Worm (Caenorhabditis elegans) whole organism, young adult: ENCODE measurements around the gene C36E8.4.

Experiments
- B0019.2 ChIP-seq: fragments of 200-800 bp; sonication (Bioruptor generic); conservative IDR thresholded peaks from 2 replicates; pipeline ENCODE4 v1.3.6; 2022; ENCODE audit warnings: missing genetic modification reagents, missing genetic modification characterization, missing compliant biosample characterization
- F10E7.11 ChIP-seq: sonication (generic microtip); optimal IDR thresholded peaks from 2 replicates; lab custom pipeline; 2017; ENCODE audit warnings: mild to moderate bottlenecking, missing genetic modification characterization, moderate library complexity, missing compliant biosample characterization
- F49E8.2 ChIP-seq: sonication (generic microtip); optimal IDR thresholded peaks from 3 replicates; lab custom pipeline; 2017; ENCODE audit warnings: missing genetic modification characterization, mild to moderate bottlenecking, missing compliant biosample characterization, antibody characterized with exemption, moderate library complexity; ENCODE audit not compliant: insufficient read depth
- F52B5.7 ChIP-seq: sonication (generic microtip); optimal IDR thresholded peaks from 2 replicates; lab custom pipeline; 2016; ENCODE audit warnings: mild to moderate bottlenecking, missing genetic modification characterization, missing compliant biosample characterization
- F55B11.4 ChIP-seq: sonication (generic microtip); optimal IDR thresholded peaks from 2 replicates; lab custom pipeline; 2016; ENCODE audit warnings: missing compliant biosample characterization, missing genetic modification characterization, borderline replicate concordance; ENCODE audit not compliant: insufficient read depth
- K12H6.12 ChIP-seq: fragments of 200-800 bp; sonication (Bioruptor generic); optimal IDR thresholded peaks from 2 replicates; lab custom pipeline; 2018; ENCODE audit warnings: mild to moderate bottlenecking, missing genetic modification characterization, missing compliant biosample characterization
- T07F8.4 ChIP-seq: sonication (generic microtip); optimal IDR thresholded peaks from 2 replicates; lab custom pipeline; 2016; ENCODE audit warnings: mild to moderate bottlenecking, missing genetic modification characterization, moderate library complexity, missing compliant biosample characterization
- Y53F4B.3 ChIP-seq: fragments of 200-800 bp; sonication (Bioruptor generic); IDR thresholded peaks from 2 replicates; pipeline ENCODE4 v1.3.6; 2022; ENCODE audit warnings: missing genetic modification reagents, missing genetic modification characterization, missing compliant biosample characterization
- attf-6 ChIP-seq: fragments of 200-800 bp; sonication (Bioruptor generic); IDR thresholded peaks from 2 replicates; pipeline ENCODE4 v1.3.6; 2022; ENCODE audit warnings: missing genetic modification reagents, missing genetic modification characterization, missing compliant biosample characterization
- bed-1 ChIP-seq: fragments of 200-800 bp; sonication (Bioruptor generic); IDR thresholded peaks from 2 replicates; pipeline ENCODE4 v1.3.6; 2022; ENCODE audit warnings: missing genetic modification reagents, missing genetic modification characterization, missing compliant biosample characterization
- ccch-3 ChIP-seq: fragments of 200-800 bp; sonication (Bioruptor generic); optimal IDR thresholded peaks from 2 replicates; lab custom pipeline; 2018; ENCODE audit warnings: mild to moderate bottlenecking, missing genetic modification characterization, missing compliant biosample characterization
- dox-1 ChIP-seq: fragments of 200-800 bp; sonication (Bioruptor generic); IDR thresholded peaks from 2 replicates; pipeline ENCODE4 v1.3.6; 2022; ENCODE audit warnings: missing genetic modification reagents, missing genetic modification characterization, missing compliant biosample characterization
- dpff-1 ChIP-seq: sonication (generic microtip); optimal IDR thresholded peaks from 2 replicates; lab custom pipeline; 2017; ENCODE audit warnings: mild to moderate bottlenecking, missing genetic modification characterization, missing compliant biosample characterization
- egrh-3 ChIP-seq: fragments of 200-800 bp; sonication (Bioruptor generic); IDR thresholded peaks from 2 replicates; pipeline ENCODE4 v1.3.6; 2022; ENCODE audit warnings: missing genetic modification reagents, missing genetic modification characterization, missing compliant biosample characterization
- ets-4 ChIP-seq: fragments of 200-800 bp; sonication (Bioruptor generic); optimal IDR thresholded peaks from 2 replicates; lab custom pipeline; 2018; ENCODE audit warnings: mild to moderate bottlenecking, missing genetic modification characterization, missing compliant biosample characterization
- gei-17 ChIP-seq: fragments of 200-800 bp; sonication (Bioruptor generic); optimal IDR thresholded peaks from 2 replicates; lab custom pipeline; 2018; ENCODE audit warnings: mild to moderate bottlenecking, missing genetic modification characterization, missing compliant biosample characterization
- hlh-26 ChIP-seq: fragments of 200-800 bp; sonication (Bioruptor generic); conservative IDR thresholded peaks from 2 replicates; pipeline ENCODE4 v1.3.6; 2022; ENCODE audit warnings: missing genetic modification reagents, missing genetic modification characterization, missing compliant biosample characterization
- hmg-1.2 ChIP-seq: fragments of 200-800 bp; sonication (Bioruptor generic); IDR thresholded peaks from 2 replicates; pipeline ENCODE4 v1.3.6; 2022; ENCODE audit warnings: missing genetic modification reagents, missing genetic modification characterization, missing compliant biosample characterization
- hmg-20 ChIP-seq: fragments of 200-800 bp; sonication (Bioruptor generic); IDR thresholded peaks from 2 replicates; pipeline ENCODE4 v1.3.6; 2022; ENCODE audit warnings: missing genetic modification reagents, missing genetic modification characterization, missing compliant biosample characterization
- hsf-1 ChIP-seq: fragments of 200-800 bp; sonication (Bioruptor generic); IDR thresholded peaks from 2 replicates; pipeline ENCODE4 v1.3.6; 2022; ENCODE audit warnings: missing genetic modification reagents, missing genetic modification characterization, missing compliant biosample characterization
- let-526 ChIP-seq: fragments of 200-800 bp; sonication (Bioruptor generic); IDR thresholded peaks from 2 replicates; pipeline ENCODE4 v1.3.6; 2022; ENCODE audit warnings: missing genetic modification reagents, missing genetic modification characterization, missing compliant biosample characterization
- lsy-27 ChIP-seq: sonication (generic microtip); optimal IDR thresholded peaks from 2 replicates; lab custom pipeline; 2017; ENCODE audit warnings: missing genetic modification characterization, mild to moderate bottlenecking, missing compliant biosample characterization, antibody characterized with exemption, missing genotype, borderline replicate concordance; ENCODE audit not compliant: insufficient read depth
- madf-3 ChIP-seq: fragments of 200-800 bp; sonication (Bioruptor generic); IDR thresholded peaks from 2 replicates; pipeline ENCODE4 v1.3.6; 2022; ENCODE audit warnings: missing genetic modification reagents, missing genetic modification characterization, missing compliant biosample characterization
- madf-6 ChIP-seq: fragments of 200-800 bp; sonication (Bioruptor generic); IDR thresholded peaks from 2 replicates; pipeline ENCODE4 v1.3.6; 2022; ENCODE audit warnings: missing genetic modification reagents, missing genetic modification characterization, missing compliant biosample characterization
- mcd-1 ChIP-seq: fragments of 200-800 bp; sonication (Bioruptor generic); IDR thresholded peaks from 2 replicates; pipeline ENCODE4 v1.3.6; 2022; ENCODE audit warnings: missing genetic modification reagents, missing genetic modification characterization, missing compliant biosample characterization
- mxl-1 ChIP-seq: sonication (generic microtip); optimal IDR thresholded peaks from 2 replicates; lab custom pipeline; 2016; ENCODE audit warnings: missing genetic modification characterization, missing compliant biosample characterization
- nfya-1 ChIP-seq: sonication (generic microtip); optimal IDR thresholded peaks from 2 replicates; lab custom pipeline; 2017; ENCODE audit warnings: antibody characterized with exemption, missing compliant biosample characterization, missing genetic modification characterization, borderline replicate concordance; ENCODE audit not compliant: insufficient read depth
- nfyb-1 ChIP-seq: fragments of 200-800 bp; sonication (Bioruptor generic); IDR thresholded peaks from 2 replicates; pipeline ENCODE4 v1.3.6; 2022; ENCODE audit warnings: missing genetic modification reagents, missing genetic modification characterization, missing compliant biosample characterization
- rec-8 ChIP-seq, 2 experiments: sonication (generic microtip); optimal IDR thresholded peaks; 2 replicates each; lab custom pipeline; 2016; ENCODE audit warnings: mild to moderate bottlenecking in 2 of 2, missing genetic modification characterization in 2 of 2, missing genetic modification reagents in 2 of 2, missing genotype in 2 of 2, missing biosample characterization in 1 of 2, missing compliant biosample characterization in 1 of 2, moderate library complexity in 1 of 2
- rpc-1 ChIP-seq, 2 experiments: fragments of 150-350 bp in 1 of 2; sonication (generic microtip) in 1 of 2; optimal IDR thresholded peaks; 2 replicates each; lab custom pipeline; 2014 to 2018; ENCODE audit warnings: missing biosample characterization in 1 of 2, missing genetic modification characterization in 1 of 2, missing genetic modification reagents in 1 of 2, missing genotype in 1 of 2
- snpc-1.3 ChIP-seq: sonication (generic microtip); optimal IDR thresholded peaks from 2 replicates; lab custom pipeline; 2017; ENCODE audit warnings: missing genetic modification characterization, mild to moderate bottlenecking, missing compliant biosample characterization, antibody characterized with exemption, moderate library complexity, missing genotype, missing genetic modification reagents; ENCODE audit not compliant: insufficient read depth
- snpc-4 ChIP-seq, 5 experiments: fragments of 150-350 bp in 1 of 5; sonication (generic microtip) in 4 of 5; optimal IDR thresholded peaks; 2 replicates each; lab custom pipeline; 2014 to 2018; ENCODE audit warnings: missing genetic modification characterization in 5 of 5, missing biosample characterization in 3 of 5, antibody characterized with exemption in 2 of 5, mild to moderate bottlenecking in 2 of 5, missing compliant biosample characterization in 2 of 5, missing genotype in 2 of 5, moderate library complexity in 2 of 5, missing genetic modification reagents in 1 of 5
- tbp1 ChIP-seq: fragments of 200-800 bp; sonication (Bioruptor generic); optimal IDR thresholded peaks from 2 replicates; lab custom pipeline; 2018; ENCODE audit warnings: mild to moderate bottlenecking, missing genetic modification characterization, missing compliant biosample characterization
- zim-3 ChIP-seq: sonication (generic microtip); optimal IDR thresholded peaks from 2 replicates; lab custom pipeline; 2017; ENCODE audit warnings: mild to moderate bottlenecking, missing genetic modification characterization, moderate library complexity, missing compliant biosample characterization
- ztf-26 ChIP-seq: sonication (generic microtip); optimal IDR thresholded peaks from 2 replicates; lab custom pipeline; 2017; ENCODE audit warnings: missing genetic modification characterization, missing compliant biosample characterization

The C36E8.4 gene

DNA sequence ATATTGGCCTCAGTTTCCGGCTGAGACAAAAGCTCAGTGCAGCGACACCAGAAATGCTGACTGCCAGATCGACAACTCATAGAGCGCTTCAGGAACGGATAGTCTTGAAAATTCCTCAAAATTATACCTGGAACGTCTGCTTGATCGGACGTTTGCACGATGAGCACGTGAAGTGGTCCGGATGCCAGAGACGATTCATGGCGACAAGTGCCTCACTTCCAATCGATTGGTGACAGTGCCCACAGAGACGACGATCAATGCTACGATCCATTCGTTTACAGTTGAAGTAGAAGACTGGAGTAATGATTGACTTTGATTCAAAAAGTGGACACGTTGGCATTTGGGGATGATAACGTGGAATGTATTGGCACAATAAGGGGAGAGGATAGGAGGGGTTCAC, 25.8 kb upstream of the C36E8.4 start, which contains the start of gene Y1A5A.1:
Gene Y1A5A.1, minus strand, starts transcription at position 294 of the 400 bp plus-strand sequence.
- no peak for TF ChIP-seq lsy-27 (tag; lab: Kevin White, UChicago)
- no peak for TF ChIP-seq rpc-1 (optimal IDR thresholded peaks at IDR 0.05; lab: Kevin White, UChicago)
- peak; percentile 15 for TF ChIP-seq rpc-1 (tag; optimal IDR thresholded peaks at IDR 0.05; lab: Kevin White, UChicago)

DNA sequence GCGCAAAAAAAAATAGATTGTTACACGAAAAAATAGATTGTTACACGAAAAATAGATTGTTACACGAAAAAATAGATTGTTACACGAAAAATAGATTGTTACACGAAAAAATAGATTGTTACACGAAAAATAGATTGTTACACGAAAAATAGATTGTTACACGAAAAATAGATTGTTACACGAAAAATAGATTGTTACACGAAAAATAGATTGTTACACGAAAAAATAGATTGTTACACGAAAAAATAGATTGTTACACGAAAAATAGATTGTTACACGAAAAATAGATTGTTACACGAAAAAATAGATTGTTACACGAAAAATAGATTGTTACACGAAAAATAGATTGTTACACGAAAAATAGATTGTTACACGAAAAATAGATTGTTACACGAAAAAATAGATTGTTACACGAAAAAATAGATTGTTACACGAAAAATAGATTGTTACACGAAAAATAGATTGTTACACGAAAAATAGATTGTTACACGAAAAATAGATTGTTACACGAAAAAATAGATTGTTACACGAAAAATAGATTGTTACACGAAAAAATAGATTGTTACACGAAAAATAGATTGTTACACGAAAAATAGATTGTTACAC, 25.0 kb upstream of the C36E8.4 start:
- TF ChIP-seq Y53F4B.3 (GFP tag; lab: Robert Waterston, UW) (peak; percentile 60; the same call in 1 of the 2 replicates), egrh-3 (GFP tag; lab: Robert Waterston, UW) (peak; percentile 94)

DNA sequence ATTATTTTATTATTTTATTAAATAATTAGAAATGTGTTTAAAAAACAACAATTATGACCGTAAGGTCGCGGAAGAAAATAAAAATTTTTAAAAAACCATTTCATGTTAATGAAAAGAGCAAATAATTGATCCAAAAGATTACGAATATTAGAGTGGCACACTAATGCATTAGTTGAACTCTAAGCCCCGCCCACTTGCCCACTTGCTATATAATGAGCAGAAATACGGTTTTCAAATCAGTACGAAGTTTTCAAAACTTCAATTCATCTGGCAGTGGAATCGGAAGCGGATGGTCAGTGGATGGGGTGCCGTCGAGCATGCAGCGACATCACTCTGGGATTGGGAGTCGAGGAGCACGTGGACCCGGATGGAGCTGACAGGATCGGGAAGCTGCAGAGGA, 24.4 kb upstream of the C36E8.4 start, which contains the start of gene C36E8.6:
Gene C36E8.6, plus strand, starts transcription at position 301 of the 400 bp plus-strand sequence.
- TF ChIP-seq nfyb-1 = no peak
- TF ChIP-seq Y53F4B.3 (GFP tag; lab: Robert Waterston, UW) = no peak
- no peak for TF ChIP-seq F49E8.2 (tag; lab: Kevin White, UChicago)
- no peak for TF ChIP-seq let-526 (GFP tag; lab: Robert Waterston, UW)
- TF ChIP-seq gei-17 (GFP tag; lab: Kevin White, UChicago) = no peak
- TF ChIP-seq rec-8 (tag; optimal IDR thresholded peaks at IDR 0.05; lab: Kevin White, UChicago) = no peak
- TF ChIP-seq F55B11.4 (tag; lab: Kevin White, UChicago) = no peak
- TF ChIP-seq madf-3 (GFP tag; lab: Robert Waterston, UW) = no peak
- TF ChIP-seq zim-3 (tag; lab: Kevin White, UChicago) = no peak
- no peak for TF ChIP-seq tbp1 (GFP tag; lab: Kevin White, UChicago)
- no peak for TF ChIP-seq ets-4 (GFP tag; lab: Kevin White, UChicago)
- no peak for TF ChIP-seq dox-1 (GFP tag; lab: Robert Waterston, UW)
- TF ChIP-seq ccch-3 (GFP tag; lab: Kevin White, UChicago) = no peak
- no peak for TF ChIP-seq dpff-1 (tag; lab: Kevin White, UChicago)
- TF ChIP-seq attf-6 = no peak
- TF ChIP-seq, all 124 proteins: peak for 0

DNA sequence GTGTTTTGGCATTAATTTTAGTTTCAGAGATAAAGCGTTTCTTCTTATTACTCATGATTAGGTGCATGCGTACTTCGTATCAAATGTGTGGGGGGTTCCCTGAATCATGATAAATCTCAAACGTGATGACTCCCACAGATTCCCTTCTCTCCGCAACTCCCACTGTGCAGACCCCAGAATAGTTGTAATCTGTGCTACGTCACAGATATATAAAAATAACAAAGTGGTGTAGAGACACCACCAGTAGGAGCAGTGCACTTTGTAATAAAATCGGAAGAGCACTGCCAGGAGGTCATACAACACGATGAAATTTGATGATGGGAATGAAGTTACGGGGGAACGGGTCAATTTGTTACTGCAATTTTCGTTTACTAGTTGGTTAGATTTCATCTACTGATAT, 20.8 kb upstream of the C36E8.4 start:
- TF ChIP-seq mcd-1 (GFP tag; lab: Robert Waterston, UW) (no peak), mxl-1 (tag; lab: Kevin White, UChicago) (no peak), B0019.2 (GFP tag; lab: Robert Waterston, UW) (no peak), hsf-1 (GFP tag; lab: Robert Waterston, UW) (no peak), T07F8.4 (no peak), F52B5.7 (tag; lab: Kevin White, UChicago) (no peak), K12H6.12 (tag; lab: Kevin White, UChicago) (no peak), madf-6 (GFP tag; lab: Robert Waterston, UW) (no peak), let-526 (GFP tag; lab: Robert Waterston, UW) (no peak), bed-1 (GFP tag; lab: Robert Waterston, UW) (no peak), hmg-20 (GFP tag; lab: Robert Waterston, UW) (no peak), nfya-1 (no peak), hlh-26 (GFP tag; lab: Robert Waterston, UW) (no peak), F10E7.11 (tag; lab: Kevin White, UChicago) (no peak), hmg-1.2 (GFP tag; lab: Robert Waterston, UW) (no peak), tbp1 (GFP tag; lab: Kevin White, UChicago) (no peak), snpc-1.3 (tag; lab: Kevin White, UChicago) (no peak), snpc-4 (GFP tag; optimal IDR thresholded peaks at IDR 0.05; lab: Kevin White, UChicago) (no peak), snpc-4 (tag; optimal IDR thresholded peaks at IDR 0.05; lab: Kevin White, UChicago) (no peak), ztf-26 (tag; lab: Kevin White, UChicago) (no peak)
